Fruit fly (Drosophila melanogaster): ENCODE results near the gene CG17751.

Gene CG17751

DNA sequence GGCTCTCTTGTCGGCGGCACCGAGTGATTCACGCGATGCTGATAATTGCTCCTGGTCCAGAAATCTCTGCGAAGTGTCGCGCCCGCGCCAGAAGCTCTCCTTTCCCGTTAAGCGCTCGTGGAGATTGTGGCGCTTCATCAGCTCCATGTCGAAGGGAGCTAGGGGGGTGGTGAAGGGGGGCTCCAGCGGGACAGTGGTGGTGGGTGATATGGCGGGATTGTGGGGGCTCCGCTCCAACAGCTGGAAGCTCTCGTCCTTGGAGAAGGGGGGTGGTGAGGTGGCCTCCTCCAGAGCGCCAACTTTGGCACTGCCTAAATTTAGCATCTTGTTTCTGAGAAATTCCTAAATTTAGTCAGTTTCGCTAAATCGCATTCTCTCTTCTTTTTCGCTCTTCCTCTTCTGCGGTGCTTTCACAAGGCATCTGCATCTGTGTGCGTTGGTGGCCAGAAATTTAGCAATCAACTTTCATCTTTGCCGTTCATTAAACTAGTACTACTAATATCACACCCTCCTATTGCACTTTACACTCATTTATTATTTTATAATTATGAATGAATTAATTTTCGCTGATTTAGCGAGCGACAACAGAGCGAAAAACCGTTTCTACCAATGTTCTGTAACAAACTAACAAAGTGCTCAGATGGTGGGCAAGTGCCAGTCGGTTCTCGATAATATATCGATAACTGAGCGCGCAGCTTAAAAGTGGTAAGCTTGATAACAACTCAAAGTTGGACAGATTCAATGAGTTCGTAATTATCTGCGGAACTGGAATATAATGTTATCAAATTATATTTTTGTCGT, 35.2 kb downstream of the CG17751 start, which contains the start of gene subdued (continued):
- TF ChIP-seq CG8388 (GFP tag; optimal IDR thresholded peaks at IDR 0.05): no peak
- peak; percentile 74 for TF ChIP-seq CG12769 (tag; optimal IDR thresholded peaks at IDR 0.05)
- peak; percentile 89 for TF ChIP-seq Dp (GFP tag; optimal IDR thresholded peaks at IDR 0.05)
- TF ChIP-seq CG17612 (GFP tag; IDR thresholded peaks at IDR 0.05): no peak
- TF ChIP-seq CG6175 (GFP tag; IDR thresholded peaks at IDR 0.05): no peak
- TF ChIP-seq CG5245 (GFP tag; optimal IDR thresholded peaks at IDR 0.05): no peak
- TF ChIP-seq odd (GFP tag; optimal IDR thresholded peaks at IDR 0.05): no peak
- no peak for TF ChIP-seq Dek (tag; optimal IDR thresholded peaks at IDR 0.05)
- no peak for TF ChIP-seq CG11456 (GFP tag; IDR thresholded peaks at IDR 0.05)
- TF ChIP-seq Side (GFP tag; optimal IDR thresholded peaks at IDR 0.05): no peak
- TF ChIP-seq YL-1 (GFP tag; optimal IDR thresholded peaks at IDR 0.05): peak; percentile 15
- no peak for TF ChIP-seq wdn (GFP tag; IDR thresholded peaks at IDR 0.05)
- no peak for TF ChIP-seq NK7.1 (GFP tag; optimal IDR thresholded peaks at IDR 0.05)
- no peak for TF ChIP-seq sob (GFP tag; IDR thresholded peaks at IDR 0.05)
- no peak for TF ChIP-seq her (GFP tag; optimal IDR thresholded peaks at IDR 0.05)
- TF ChIP-seq Med (GFP tag): no peak
- TF ChIP-seq repo (GFP tag; optimal IDR thresholded peaks at IDR 0.05): no peak
- TF ChIP-seq Trl (optimal IDR thresholded peaks at IDR 0.05): peak in 1 of 2 experiments; percentile 20
- no peak for TF ChIP-seq Trl (GFP tag; optimal IDR thresholded peaks at IDR 0.05)
- TF ChIP-seq CG10543 (GFP tag; optimal IDR thresholded peaks at IDR 0.05): no peak
- TF ChIP-seq CG15269 (tag; optimal IDR thresholded peaks at IDR 0.05): no peak
- 0 out of 3 replicates have a peak, but pooled peaks have one; percentile 3 for TF ChIP-seq CG3726 (GFP tag; IDR thresholded peaks at IDR 0.05)
- no peak for TF ChIP-seq al (GFP tag; IDR thresholded peaks at IDR 0.05)
- TF ChIP-seq btn (GFP tag; optimal IDR thresholded peaks at IDR 0.05): no peak
- no peak for TF ChIP-seq stc (GFP tag; IDR thresholded peaks at IDR 0.05)
- no peak for TF ChIP-seq CG10366 (GFP tag; IDR thresholded peaks at IDR 0.05)
- no peak for TF ChIP-seq esg (GFP tag; conservative IDR thresholded peaks at IDR 0.05)
- TF ChIP-seq cas (GFP tag; IDR thresholded peaks at IDR 0.05): no peak
- no peak for TF ChIP-seq ftz-f1 (GFP tag; optimal IDR thresholded peaks at IDR 0.05)
- no peak for TF ChIP-seq zen (tag; optimal IDR thresholded peaks at IDR 0.05)
- TF ChIP-seq slp2 (GFP tag; optimal IDR thresholded peaks at IDR 0.05): no peak
- no peak for TF ChIP-seq CG17361 (GFP tag; IDR thresholded peaks at IDR 0.05)
- no peak for TF ChIP-seq z (GFP tag; IDR thresholded peaks at IDR 0.05)
- no peak for TF ChIP-seq Antp (GFP tag; optimal IDR thresholded peaks at IDR 0.05)
- peak; percentile 57; the same call in 1 of the 3 replicates for TF ChIP-seq ci (GFP tag; IDR thresholded peaks at IDR 0.05)
- no peak for TF ChIP-seq run (tag; optimal IDR thresholded peaks at IDR 0.05)
- no peak for TF ChIP-seq wor (GFP tag; IDR thresholded peaks at IDR 0.05)
- TF ChIP-seq MBD-R2 (GFP tag; IDR thresholded peaks at IDR 0.05): no peak
- TF ChIP-seq tup (GFP tag; optimal IDR thresholded peaks at IDR 0.05): no peak
- TF ChIP-seq CG7357 (GFP tag; IDR thresholded peaks at IDR 0.05): no peak
- no peak for TF ChIP-seq row (GFP tag; IDR thresholded peaks at IDR 0.05)
- no peak for TF ChIP-seq CG15696 (tag; optimal IDR thresholded peaks at IDR 0.05)
- TF ChIP-seq tll (GFP tag; optimal IDR thresholded peaks at IDR 0.05): no peak
- peak; percentile 75 for TF ChIP-seq Dref (GFP tag; IDR thresholded peaks at IDR 0.05)
- TF ChIP-seq NfI (GFP tag; optimal IDR thresholded peaks at IDR 0.05): no peak
- TF ChIP-seq Sin3A (optimal IDR thresholded peaks at IDR 0.05): peak; percentile 7
- TF ChIP-seq CG1792 (GFP tag; optimal IDR thresholded peaks at IDR 0.05): no peak
- TF ChIP-seq Poxn (GFP tag; IDR thresholded peaks at IDR 0.05): no peak
- no peak for TF ChIP-seq CG14965 (GFP tag; optimal IDR thresholded peaks at IDR 0.05; ENCODE audit: borderline replicate concordance)
- TF ChIP-seq CG32772 (GFP tag; IDR thresholded peaks at IDR 0.05): no peak
- no peak for TF ChIP-seq Atf-2 (GFP tag; optimal IDR thresholded peaks at IDR 0.05)
- no peak for TF ChIP-seq Max (GFP tag; optimal IDR thresholded peaks at IDR 0.05)
